Worm (Caenorhabditis elegans) whole organism, dauer: ENCODE measurements around the gene Y22D7AL.9.

Experiments
- unc-62 ChIP-seq: sonication (generic microtip); optimal IDR thresholded peaks from 2 replicates; lab custom pipeline; 2017; ENCODE audit warnings: missing biosample characterization, missing genetic modification reagents, missing genetic modification characterization

Gene Y22D7AL.9

ce11 chrIII:1618312-1618711 is 4.5 kb upstream of the Y22D7AL.9 start:
- TF ChIP-seq unc-62: no peak

- no peak for TF ChIP-seq unc-62
Measured at ce11 chrIII:1616245-1617026, 2.6 kb upstream of the Y22D7AL.9 start.

- no peak for TF ChIP-seq unc-62
Measured at ce11 chrIII:1614412-1614811, 579 bp upstream of the Y22D7AL.9 start.

DNA sequence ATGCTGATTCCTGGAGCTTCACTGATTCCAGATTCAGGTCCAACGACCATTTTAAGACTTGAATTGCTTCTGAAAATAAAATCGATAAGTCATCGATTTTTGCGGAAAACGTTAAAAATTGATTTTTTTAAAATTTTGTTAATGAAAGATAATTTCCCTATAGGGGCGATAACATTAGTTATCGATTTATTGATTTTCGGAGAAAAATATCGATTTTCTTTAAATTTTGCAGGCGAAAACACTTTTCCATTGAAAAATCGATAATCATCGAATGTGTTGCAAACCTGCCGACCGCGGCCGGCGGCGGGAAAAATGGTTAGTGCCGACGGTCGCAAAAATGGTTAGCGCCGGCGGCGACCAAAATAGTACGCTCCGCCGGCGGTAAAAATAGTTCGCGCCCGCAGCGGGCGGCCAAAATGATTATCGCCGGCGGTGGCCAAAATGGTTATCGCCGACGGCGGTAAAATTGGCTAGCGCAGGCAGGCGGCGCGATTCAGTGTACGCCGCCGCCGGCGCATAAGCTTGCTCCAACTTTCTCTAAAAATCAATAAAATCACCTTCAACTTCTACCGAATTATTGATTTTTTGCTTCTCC is 762 bp downstream of the Y22D7AL.9 start:
- no peak for TF ChIP-seq unc-62

DNA sequence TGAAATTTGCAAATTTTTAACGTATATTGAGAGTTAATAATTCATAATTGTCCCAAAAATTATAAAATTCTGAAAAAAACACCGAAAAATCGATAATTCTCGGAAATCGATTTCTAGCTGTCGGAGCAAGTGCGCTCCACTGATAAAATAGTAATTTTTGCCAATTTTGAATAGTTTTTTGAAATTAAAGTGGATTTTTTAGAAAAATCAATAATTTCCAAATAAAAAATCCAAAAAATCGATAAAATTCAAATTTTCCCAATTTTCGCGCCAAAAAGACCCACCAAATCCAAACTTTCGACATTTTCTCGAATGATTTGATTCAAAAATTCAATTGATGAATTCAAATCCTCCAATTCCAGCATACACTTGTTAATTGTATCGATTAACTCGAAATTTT is 2.9 kb downstream of the Y22D7AL.9 start:
- no peak for TF ChIP-seq unc-62

DNA sequence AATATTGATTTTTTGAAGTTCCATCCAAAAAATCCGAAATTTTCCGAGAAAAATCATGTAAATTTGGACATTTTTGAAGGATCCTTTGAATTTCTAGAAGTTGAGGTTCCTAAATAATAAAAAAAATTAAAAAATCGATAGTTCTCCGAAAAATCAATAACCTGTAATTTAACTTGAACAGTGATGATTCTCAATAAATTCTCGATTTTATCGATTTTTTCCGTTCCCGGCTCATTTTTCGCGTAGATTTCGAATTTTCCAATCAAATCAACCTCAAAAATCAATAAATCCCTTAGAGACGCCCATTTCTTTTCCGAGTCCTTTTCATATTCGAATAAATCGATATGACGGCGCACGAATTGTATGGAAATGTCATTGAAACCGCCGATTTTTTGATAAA is 6.2 kb downstream of the Y22D7AL.9 start:
- no peak for TF ChIP-seq unc-62

DNA sequence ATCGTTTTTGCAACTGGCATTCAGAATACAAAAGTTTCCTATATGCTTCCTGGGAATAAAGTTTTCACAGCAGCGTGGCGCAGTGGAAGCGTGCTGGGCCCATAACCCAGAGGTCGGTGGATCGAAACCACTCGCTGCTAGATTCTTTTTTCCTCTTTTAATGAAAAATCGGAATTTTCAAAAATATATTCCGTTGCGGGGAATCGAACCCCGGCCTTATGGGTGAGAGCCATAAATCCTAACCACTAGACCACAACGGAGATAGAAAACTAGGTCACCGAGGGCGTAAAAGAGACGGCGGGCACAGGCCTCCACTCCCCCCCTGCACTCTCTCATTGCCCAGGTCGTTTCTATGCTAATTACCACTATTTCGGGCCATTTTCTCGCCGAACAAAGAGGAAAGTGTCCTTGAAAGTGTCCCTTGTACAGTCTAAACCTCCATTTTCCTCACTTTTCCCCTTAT is 9.3 kb downstream of the Y22D7AL.9 start, which contains the start of gene Y22D7AL.6:
TSS of gene Y22D7AL.6 (plus strand) at position 413 of the 463 bp plus-strand sequence.
- TF ChIP-seq unc-62: no peak

DNA sequence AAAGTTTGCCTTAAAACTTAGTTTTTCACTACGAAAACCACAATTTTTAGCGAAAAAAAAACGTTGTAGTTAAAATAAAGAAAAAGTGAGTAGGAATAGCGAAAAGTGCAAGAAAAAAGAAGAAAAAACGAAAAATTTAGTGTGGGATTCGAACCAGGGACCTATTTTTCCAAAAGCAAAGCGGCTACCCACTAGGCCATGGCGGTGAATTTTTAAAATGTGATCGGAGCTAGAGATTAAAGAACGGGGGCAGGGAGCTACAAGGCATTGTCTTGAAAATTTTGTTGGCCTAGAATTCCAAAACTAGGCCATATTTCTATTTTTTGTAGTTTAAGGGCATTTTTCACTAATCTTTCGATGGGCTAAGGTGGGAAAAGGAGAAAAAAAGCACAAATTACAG is 10.1 kb downstream of the Y22D7AL.9 start:
- no peak for TF ChIP-seq unc-62

ce11 chrIII:1602682-1603081 is 11.2 kb downstream of the Y22D7AL.9 start:
- no peak for TF ChIP-seq unc-62

DNA sequence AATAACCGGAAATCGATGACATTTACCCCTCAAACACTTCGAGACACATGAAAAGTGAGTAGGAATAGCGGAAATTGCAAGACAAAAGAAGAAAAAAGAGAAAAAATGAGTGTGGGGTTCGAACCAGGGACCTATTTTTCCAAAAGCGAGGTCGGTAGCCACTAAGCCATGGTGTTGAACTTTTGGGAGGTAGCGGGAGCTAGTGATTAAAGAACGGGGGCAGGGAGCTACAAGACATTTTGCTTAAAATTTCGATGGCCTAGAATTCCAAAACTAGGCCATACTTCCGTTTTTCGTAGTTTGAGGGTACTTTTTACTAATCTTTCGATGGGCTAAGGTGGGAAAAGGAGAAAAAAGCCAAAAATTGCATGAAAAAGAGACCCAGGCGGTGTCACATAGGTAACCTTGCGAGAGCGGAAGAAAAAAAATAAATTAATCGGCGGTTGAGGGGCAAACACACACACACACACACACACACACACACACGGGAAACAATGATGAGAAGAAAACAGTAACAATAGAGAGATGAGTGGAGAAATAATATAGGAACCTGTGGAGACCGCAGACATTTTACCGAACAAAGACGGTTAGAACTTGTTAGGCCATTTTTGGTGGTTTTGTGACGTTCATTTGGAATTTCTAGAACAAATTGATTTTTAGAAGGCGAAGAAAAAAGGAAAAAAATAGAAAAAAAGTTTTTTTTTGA is 12.2 kb downstream of the Y22D7AL.9 start:
- TF ChIP-seq unc-62: no peak

DNA sequence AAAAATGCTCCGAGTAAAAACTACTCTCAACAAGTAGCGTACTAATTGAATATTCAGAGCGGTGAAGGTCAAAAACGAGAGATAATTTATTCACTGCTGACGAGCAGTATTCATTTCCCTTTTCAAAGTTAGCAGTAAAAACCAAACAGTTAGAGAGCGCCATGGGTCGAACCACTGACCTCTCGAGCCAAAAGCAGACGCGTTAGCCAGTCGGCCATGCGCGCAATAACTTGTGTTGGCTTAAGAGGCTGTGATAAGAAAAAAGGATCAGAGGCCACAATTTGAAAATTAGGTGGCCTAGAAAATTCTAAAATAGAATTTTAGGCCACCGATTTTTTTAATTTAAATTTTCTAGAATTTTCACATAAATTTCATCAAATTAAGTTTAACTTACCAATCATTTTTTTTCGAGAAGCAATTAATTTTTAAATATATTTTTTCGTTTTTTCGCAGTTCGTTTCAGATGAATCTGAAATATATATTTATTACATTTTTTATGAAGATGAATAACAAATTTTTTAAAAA is 13.1 kb downstream of the Y22D7AL.9 start, which contains the start of gene sms-3:
TSS of gene sms-3 (minus strand) at position 475 of the 525 bp plus-strand sequence.
- no peak for TF ChIP-seq unc-62

ce11 chrIII:1598927-1599326 is 14.9 kb downstream of the Y22D7AL.9 start:
- TF ChIP-seq unc-62: no peak

DNA sequence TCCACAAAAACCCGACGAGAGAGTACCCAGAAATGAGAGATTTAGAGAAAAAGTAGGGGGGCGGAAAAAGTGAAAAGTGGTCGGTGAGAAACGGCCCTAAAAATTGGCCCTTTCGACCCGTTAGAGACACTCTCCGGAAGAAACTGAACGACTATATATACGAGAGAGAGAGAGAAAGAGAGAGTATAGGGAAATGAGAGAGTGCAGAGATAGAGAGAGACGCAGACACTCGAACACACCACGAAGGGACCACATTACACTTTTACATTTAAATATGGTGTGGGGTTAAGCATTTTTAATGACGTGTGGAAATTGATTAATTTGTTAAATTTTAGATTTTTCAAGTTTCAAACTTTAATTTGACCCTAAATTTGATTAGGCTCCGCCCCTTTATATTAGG is 22.2 kb downstream of the Y22D7AL.9 start:
- TF ChIP-seq unc-62: no peak

DNA sequence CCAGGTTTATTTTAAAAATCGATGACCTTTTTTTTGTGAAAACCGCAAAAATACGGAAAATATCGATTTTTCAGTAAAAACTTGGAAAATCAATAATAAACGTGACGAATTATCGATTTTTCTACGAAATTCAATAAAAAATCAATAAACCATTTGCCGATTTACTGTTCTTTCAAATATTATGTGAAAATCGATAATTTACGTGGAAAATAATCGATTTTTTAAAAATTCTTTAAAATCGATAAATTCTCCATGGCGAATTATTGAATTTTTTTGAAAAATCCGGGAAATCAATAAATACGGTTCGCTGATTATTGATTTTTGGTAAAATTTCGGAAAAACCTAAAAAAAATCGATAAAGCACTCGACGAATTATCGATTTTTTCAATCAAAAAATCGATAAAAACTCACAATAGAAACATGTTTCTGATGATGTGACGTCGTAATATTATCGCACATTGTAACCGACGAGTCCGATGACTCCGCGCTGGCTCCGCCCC is 29.6 kb downstream of the Y22D7AL.9 start:
- TF ChIP-seq unc-62: no peak

- TF ChIP-seq unc-62: no peak
Measured at ce11 chrIII:1583529-1583928, 30.3 kb downstream of the Y22D7AL.9 start.

DNA sequence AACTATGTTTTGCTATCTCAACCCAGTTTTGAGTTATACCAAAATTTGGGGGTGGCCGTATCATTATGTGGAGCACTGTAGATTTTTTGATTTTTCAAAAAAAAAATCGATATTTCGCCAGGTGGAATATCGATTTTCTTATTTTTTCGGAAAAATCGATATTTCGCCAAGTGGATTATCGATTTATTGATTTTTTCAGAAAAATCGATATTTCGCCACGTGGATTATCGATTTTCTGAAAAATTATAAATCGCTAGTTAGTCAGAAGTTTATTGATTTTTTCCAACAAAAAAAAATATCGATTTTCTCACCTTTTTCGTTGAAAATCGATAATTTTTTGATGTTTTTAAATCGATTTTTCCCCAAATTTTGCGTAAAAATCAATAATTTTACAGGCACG is 33.7 kb downstream of the Y22D7AL.9 start:
- no peak for TF ChIP-seq unc-62

DNA sequence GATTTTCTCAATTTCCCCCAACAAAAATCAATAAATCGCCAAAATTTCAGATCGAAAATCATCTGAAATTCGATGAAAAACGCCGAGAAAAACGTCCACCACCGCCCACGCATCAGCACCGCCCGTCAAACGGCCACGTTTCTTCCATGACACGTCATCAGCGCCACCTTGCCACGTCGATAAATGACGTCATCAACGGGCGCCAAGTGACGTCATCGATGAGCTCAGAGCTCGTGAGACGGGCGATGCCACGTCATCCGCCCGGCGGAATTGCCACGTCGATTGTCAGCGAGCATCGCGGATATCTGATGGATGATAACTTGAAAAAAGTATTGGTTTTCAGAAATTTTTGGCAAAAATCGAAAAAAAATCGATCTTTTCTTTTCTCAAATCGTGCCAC is 34.8 kb downstream of the Y22D7AL.9 start:
- no peak for TF ChIP-seq unc-62
